Worm (Caenorhabditis elegans): ENCODE measurements around the gene T10C6.15.

T10C6.15 gene

ce11 chrV:16073856-16074255, 28.1 kb upstream of the T10C6.15 start, which contains the start of gene srj-10:
Gene srj-10, minus strand, starts transcription at chrV:16073956.
- TF ChIP-seq nhr-41 (GFP tag; IDR thresholded peaks at IDR 0.05) (no peak), nhr-237 (tag; optimal IDR thresholded peaks at IDR 0.05) (no peak), hmg-1.1 (GFP tag; IDR thresholded peaks at IDR 0.05) (no peak), mes-2 (tag; optimal IDR thresholded peaks at IDR 0.05; ENCODE audit: poor library complexity, severe bottlenecking) (no peak), dmd-8 (GFP tag; IDR thresholded peaks at IDR 0.05) (no peak), nhr-25 (tag; optimal IDR thresholded peaks at IDR 0.05; ENCODE audit: borderline replicate concordance, insufficient read depth) (no peak), dmd-9 (GFP tag; IDR thresholded peaks at IDR 0.05) (no peak)

ce11 chrV:16071167-16071566, 25.4 kb upstream of the T10C6.15 start, which contains the start of gene nhr-176:
Gene nhr-176, plus strand, starts transcription at chrV:16071325.
- peak; percentile 40; the same call in 1 of the 2 replicates for TF ChIP-seq dmd-6 (GFP tag; IDR thresholded peaks at IDR 0.05)
- TF ChIP-seq daf-16 (GFP tag; optimal IDR thresholded peaks at IDR 0.05): no peak
- TF ChIP-seq daf-16 (tag; optimal IDR thresholded peaks at IDR 0.05): peak; percentile 54
- peak in 1 of 2 experiments; percentile 62 for TF ChIP-seq unc-62 (GFP tag; optimal IDR thresholded peaks at IDR 0.05 in 1 of 2)
- no peak for TF ChIP-seq unc-62 (tag; optimal IDR thresholded peaks at IDR 0.05)
- TF ChIP-seq rbr-2 (tag; optimal IDR thresholded peaks at IDR 0.05): no peak
- TF ChIP-seq lin-13 (GFP tag; optimal IDR thresholded peaks at IDR 0.05): no peak
- no peak for TF ChIP-seq pha-4 (GFP tag; IDR thresholded peaks at IDR 0.05)
- TF ChIP-seq pha-4 (tag; optimal IDR thresholded peaks at IDR 0.05): no peak
- no peak for TF ChIP-seq ama-1 (optimal IDR thresholded peaks at IDR 0.05)
- peak; percentile 89 for TF ChIP-seq nhr-28 (tag; optimal IDR thresholded peaks at IDR 0.05)
- peak; percentile 43 for TF ChIP-seq dve-1 (tag; optimal IDR thresholded peaks at IDR 0.05; ENCODE audit: insufficient read depth)
- TF ChIP-seq pqm-1 (tag; optimal IDR thresholded peaks at IDR 0.05): peak; percentile 23

DNA sequence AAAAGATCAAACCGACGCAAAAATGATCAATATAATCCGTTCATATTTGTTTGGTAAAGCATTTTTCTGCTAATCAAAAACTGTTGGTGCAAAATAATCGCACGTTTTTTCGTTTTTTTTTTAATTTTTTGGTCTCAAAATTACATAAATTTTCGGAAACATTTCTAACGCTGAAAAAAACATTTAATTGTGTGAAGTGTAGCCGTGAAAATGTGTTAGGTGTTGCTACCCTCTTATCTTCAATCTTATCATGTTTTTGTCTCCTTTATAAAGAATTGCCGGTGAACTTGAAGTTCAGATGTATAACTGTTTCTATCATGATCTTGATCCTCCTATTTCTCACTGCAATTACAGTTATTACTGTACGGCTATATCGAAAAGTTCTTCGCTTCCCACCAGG, 23.2 kb upstream of the T10C6.15 start, which contains the start of gene cyp-35D1:
Gene cyp-35D1 (plus strand): TSS at position 301 of the 400 bp plus-strand sequence.
- no peak for TF ChIP-seq spr-1 (tag; optimal IDR thresholded peaks at IDR 0.05)
- TF ChIP-seq nhr-28 (tag; optimal IDR thresholded peaks at IDR 0.05): no peak
- TF ChIP-seq mxl-3 (GFP tag; optimal IDR thresholded peaks at IDR 0.05): no peak
- TF ChIP-seq lin-29 (GFP tag; IDR thresholded peaks at IDR 0.05): no peak
- TF ChIP-seq lsy-2 (tag; optimal IDR thresholded peaks at IDR 0.05): no peak
- TF ChIP-seq skn-1 (tag; optimal IDR thresholded peaks at IDR 0.05): no peak
- no peak for TF ChIP-seq nhr-77 (tag; optimal IDR thresholded peaks at IDR 0.05)
- TF ChIP-seq ama-1 (optimal IDR thresholded peaks at IDR 0.05): no peak
- no peak for TF ChIP-seq nhr-102 (tag; optimal IDR thresholded peaks at IDR 0.05)
- no peak for TF ChIP-seq egl-43 (GFP tag; IDR thresholded peaks at IDR 0.05)
- no peak for TF ChIP-seq nhr-76 (tag; optimal IDR thresholded peaks at IDR 0.05)
- no peak for TF ChIP-seq cey-2 (tag; optimal IDR thresholded peaks at IDR 0.05; ENCODE audit: borderline replicate concordance, insufficient read depth)
- no peak for TF ChIP-seq pqm-1 (tag; optimal IDR thresholded peaks at IDR 0.05)
- TF ChIP-seq pha-4 (GFP tag; IDR thresholded peaks at IDR 0.05): no peak
- no peak for TF ChIP-seq pha-4 (tag; optimal IDR thresholded peaks at IDR 0.05)
- TF ChIP-seq nhr-11 (tag; optimal IDR thresholded peaks at IDR 0.05): no peak
- no peak for TF ChIP-seq zip-2 (tag; optimal IDR thresholded peaks at IDR 0.05)

- TF ChIP-seq F37D6.2 (tag; optimal IDR thresholded peaks at IDR 0.05): no peak
- no peak for TF ChIP-seq set-16 (GFP tag; IDR thresholded peaks at IDR 0.05)
- no peak for TF ChIP-seq gei-8 (GFP tag; optimal IDR thresholded peaks at IDR 0.05)
These were observed 17.0 kb upstream of the T10C6.15 start, which contains the start of gene F14H3.14 for ce11 chrV:16062788-16063187. Gene F14H3.14, minus strand, starts transcription at chrV:16062888.

ce11 chrV:16061993-16062392, 16.3 kb upstream of the T10C6.15 start, which contains the start of gene fbxa-100:
Gene fbxa-100, minus strand, starts transcription at chrV:16062093.
- no peak for TF ChIP-seq lin-29 (GFP tag; IDR thresholded peaks at IDR 0.05)
- no peak for TF ChIP-seq egl-43 (GFP tag; IDR thresholded peaks at IDR 0.05)
- no peak for TF ChIP-seq zip-11 (GFP tag; IDR thresholded peaks at IDR 0.05)
- TF ChIP-seq sdz-12 (GFP tag; optimal IDR thresholded peaks at IDR 0.05): no peak
- peak; percentile 23 for TF ChIP-seq aha-1 (tag)
